Worm (Caenorhabditis elegans) whole organism, L2 larva: ENCODE measurements around the gene cnc-9.

Source experiments
- C34F6.9 ChIP-seq: fragments of 150-350 bp; optimal IDR thresholded peaks from 2 replicates; lab custom pipeline; 2014; ENCODE audit warnings: missing biosample characterization, missing genetic modification characterization
- F13H6.1 ChIP-seq: sonication (generic microtip); optimal IDR thresholded peaks from 2 replicates; lab custom pipeline; 2016; ENCODE audit warnings: missing genetic modification characterization, missing compliant biosample characterization
- R02D3.7 ChIP-seq: fragments of 150-350 bp; optimal IDR thresholded peaks from 2 replicates; lab custom pipeline; 2014; ENCODE audit warnings: missing biosample characterization, missing genetic modification characterization
- Y55F3AM.14 ChIP-seq: fragments of 200-800 bp; sonication (Bioruptor generic); optimal IDR thresholded peaks from 2 replicates; lab custom pipeline; 2018; ENCODE audit warnings: mild to moderate bottlenecking, missing genetic modification characterization, missing compliant biosample characterization
- ZK546.5 ChIP-seq: sonication (generic microtip); optimal IDR thresholded peaks from 2 replicates; lab custom pipeline; 2017; ENCODE audit warnings: missing biosample characterization, missing genetic modification characterization
- ama-1 ChIP-seq: fragments of 150-350 bp; optimal IDR thresholded peaks from 2 replicates; lab custom pipeline; 2018; ENCODE audit warnings: inconsistent platforms
- blmp-1 ChIP-seq: sonication (generic microtip); optimal IDR thresholded peaks from 2 replicates; lab custom pipeline; 2017; ENCODE audit warnings: missing genetic modification characterization, mild to moderate bottlenecking, missing compliant biosample characterization, antibody characterized with exemption, moderate library complexity; ENCODE audit not compliant: insufficient read depth
- ceh-16 ChIP-seq: fragments of 150-350 bp; optimal IDR thresholded peaks from 2 replicates; lab custom pipeline; 2014; ENCODE audit warnings: missing biosample characterization, missing genetic modification characterization
- crh-2 ChIP-seq: sonication (generic microtip); optimal IDR thresholded peaks from 2 replicates; lab custom pipeline; 2017; ENCODE audit warnings: missing biosample characterization, missing genetic modification characterization
- dmd-4 ChIP-seq: sonication (generic microtip); optimal IDR thresholded peaks from 2 replicates; lab custom pipeline; 2017; ENCODE audit warnings: missing biosample characterization, missing genetic modification characterization
- egl-27 ChIP-seq: sonication (generic microtip); optimal IDR thresholded peaks from 3 replicates; lab custom pipeline; 2017; ENCODE audit warnings: missing biosample characterization, missing genetic modification reagents, missing genetic modification characterization
- elt-1 ChIP-seq: fragments of 150-350 bp; optimal IDR thresholded peaks from 2 replicates; lab custom pipeline; 2014; ENCODE audit warnings: missing biosample characterization, missing genetic modification characterization
- elt-3 ChIP-seq: sonication (generic microtip); optimal IDR thresholded peaks from 2 replicates; lab custom pipeline; 2017; ENCODE audit warnings: missing biosample characterization, missing genetic modification characterization
- fos-1 ChIP-seq: fragments of 150-350 bp; optimal IDR thresholded peaks from 2 replicates; lab custom pipeline; 2014; ENCODE audit warnings: missing biosample characterization, missing genetic modification characterization
- gmeb-1 ChIP-seq: fragments of 150-350 bp; optimal IDR thresholded peaks from 2 replicates; lab custom pipeline; 2014; ENCODE audit warnings: missing biosample characterization, missing genetic modification characterization
- lin-13 ChIP-seq: fragments of 150-350 bp; optimal IDR thresholded peaks from 2 replicates; lab custom pipeline; 2014; ENCODE audit warnings: missing biosample characterization, missing genetic modification reagents, missing genetic modification characterization
- lin-39 ChIP-seq: fragments of 150-350 bp; optimal IDR thresholded peaks from 2 replicates; lab custom pipeline; 2014; ENCODE audit warnings: missing biosample characterization, missing genetic modification reagents, missing genetic modification characterization
- lsy-2 ChIP-seq, 2 experiments: fragments of 150-350 bp in 1 of 2; sonication (generic microtip) in 1 of 2; optimal IDR thresholded peaks; 2 replicates each; lab custom pipeline; 2014 to 2017; ENCODE audit warnings: missing biosample characterization in 2 of 2, missing genetic modification characterization in 2 of 2
- mbf-1 ChIP-seq: sonication (generic microtip); optimal IDR thresholded peaks from 2 replicates; lab custom pipeline; 2017; ENCODE audit warnings: missing biosample characterization, missing genetic modification characterization
- mdl-1 ChIP-seq, 2 experiments: fragments of 150-350 bp in 1 of 2; sonication (generic microtip) in 1 of 2; optimal IDR thresholded peaks; 2 replicates each; lab custom pipeline; 2017; ENCODE audit warnings: missing biosample characterization in 2 of 2, missing genetic modification characterization in 2 of 2
- nhr-12 ChIP-seq: fragments of 150-350 bp; optimal IDR thresholded peaks from 2 replicates; lab custom pipeline; 2014; ENCODE audit warnings: missing biosample characterization, missing genetic modification characterization
- nhr-129 ChIP-seq: fragments of 150-350 bp; optimal IDR thresholded peaks from 2 replicates; lab custom pipeline; 2014; ENCODE audit warnings: missing biosample characterization, missing genetic modification characterization
- nhr-21 ChIP-seq: fragments of 150-350 bp; optimal IDR thresholded peaks from 2 replicates; lab custom pipeline; 2014; ENCODE audit warnings: missing biosample characterization, missing genetic modification characterization
- nhr-23 ChIP-seq: fragments of 150-350 bp; optimal IDR thresholded peaks from 2 replicates; lab custom pipeline; 2014; ENCODE audit warnings: missing biosample characterization, missing genetic modification reagents, missing genetic modification characterization
- nhr-237 ChIP-seq: fragments of 150-350 bp; optimal IDR thresholded peaks from 2 replicates; lab custom pipeline; 2014; ENCODE audit warnings: missing biosample characterization, missing genetic modification characterization
- nhr-25 ChIP-seq: fragments of 150-350 bp; sonication (generic microtip); optimal IDR thresholded peaks from 3 replicates; lab custom pipeline; 2014; ENCODE audit warnings: missing biosample characterization, missing genetic modification characterization
- nhr-6 ChIP-seq: fragments of 150-350 bp; optimal IDR thresholded peaks from 2 replicates; lab custom pipeline; 2014; ENCODE audit warnings: missing biosample characterization, missing genetic modification characterization
- nhr-77 ChIP-seq: fragments of 150-350 bp; optimal IDR thresholded peaks from 2 replicates; lab custom pipeline; 2014; ENCODE audit warnings: missing biosample characterization, missing genetic modification characterization
- peb-1 ChIP-seq: fragments of 150-350 bp; optimal IDR thresholded peaks from 2 replicates; lab custom pipeline; 2014; ENCODE audit warnings: missing biosample characterization, missing genetic modification characterization
- sem-4 ChIP-seq: fragments of 150-350 bp; optimal IDR thresholded peaks from 2 replicates; lab custom pipeline; 2014; ENCODE audit warnings: missing biosample characterization, missing genetic modification reagents, missing genetic modification characterization
- skn-1 ChIP-seq: sonication (generic microtip); optimal IDR thresholded peaks from 2 replicates; lab custom pipeline; 2017; ENCODE audit warnings: missing biosample characterization, missing genetic modification characterization
- sma-3 ChIP-seq: sonication (generic microtip); optimal IDR thresholded peaks from 2 replicates; lab custom pipeline; 2016; ENCODE audit warnings: missing genetic modification reagents, missing genetic modification characterization, missing compliant biosample characterization
- sma-9 ChIP-seq, 2 experiments: fragments of 150-350 bp in 1 of 2; sonication (generic microtip) in 1 of 2; optimal IDR thresholded peaks; 2 replicates each; lab custom pipeline; 2014 to 2016; ENCODE audit warnings: missing genetic modification characterization in 2 of 2, mild to moderate bottlenecking in 1 of 2, missing biosample characterization in 1 of 2, missing compliant biosample characterization in 1 of 2, missing genetic modification reagents in 1 of 2, moderate library complexity in 1 of 2
- snpc-4 ChIP-seq: fragments of 150-350 bp; optimal IDR thresholded peaks from 2 replicates; lab custom pipeline; 2014; ENCODE audit warnings: missing biosample characterization, missing genetic modification characterization
- unc-39 ChIP-seq: fragments of 150-350 bp; optimal IDR thresholded peaks from 2 replicates; lab custom pipeline; 2014; ENCODE audit warnings: missing biosample characterization, missing genetic modification characterization
- unc-55 ChIP-seq: fragments of 150-350 bp; sonication (generic microtip); optimal IDR thresholded peaks from 3 replicates; lab custom pipeline; 2014; ENCODE audit warnings: missing biosample characterization, missing genetic modification reagents, missing genetic modification characterization
- unc-62 ChIP-seq: fragments of 150-350 bp; optimal IDR thresholded peaks from 2 replicates; lab custom pipeline; 2014; ENCODE audit warnings: missing biosample characterization, missing genetic modification reagents, missing genetic modification characterization
- zag-1 ChIP-seq: fragments of 150-350 bp; optimal IDR thresholded peaks from 2 replicates; lab custom pipeline; 2014; ENCODE audit warnings: missing biosample characterization, missing genetic modification characterization
- ztf-11 ChIP-seq: sonication (generic microtip); optimal IDR thresholded peaks from 2 replicates; lab custom pipeline; 2017; ENCODE audit warnings: missing biosample characterization, missing genetic modification characterization
- ztf-4 ChIP-seq: fragments of 150-350 bp; optimal IDR thresholded peaks from 2 replicates; lab custom pipeline; 2014; ENCODE audit warnings: missing biosample characterization, missing genetic modification characterization

Gene cnc-9

DNA sequence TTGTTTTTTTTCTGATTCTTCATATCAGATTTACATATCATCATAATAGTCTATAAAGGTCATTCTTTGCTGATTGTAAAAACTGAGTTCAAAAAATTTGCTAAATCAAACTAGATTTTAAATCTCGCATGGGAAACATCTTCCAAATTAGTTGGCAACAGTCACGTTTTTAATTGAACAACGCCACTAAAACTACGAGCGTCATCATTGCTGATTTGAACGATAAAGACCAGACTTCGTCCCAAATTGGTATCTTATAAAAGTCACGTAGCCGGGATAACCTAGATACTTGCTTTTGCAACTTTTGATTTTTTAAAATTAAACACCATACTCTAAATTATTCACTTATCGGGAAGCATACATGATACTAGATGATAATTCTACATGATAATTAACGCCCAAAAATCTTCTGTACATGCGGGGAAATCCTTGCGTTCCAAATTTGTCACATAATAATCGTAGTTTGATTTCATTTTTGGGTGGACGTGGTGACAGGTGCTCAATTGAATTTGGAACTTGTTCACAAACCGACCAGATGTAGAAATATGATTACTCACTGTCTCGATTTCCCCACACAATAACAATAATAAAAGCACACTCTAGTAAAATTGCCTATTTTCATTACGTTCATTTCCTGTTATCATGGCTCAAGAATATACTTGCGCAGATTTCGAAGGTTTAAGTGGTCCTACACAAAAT lies 17.2 kb upstream of the cnc-9 start, which contains the start of gene srw-67:
TSS of gene srw-67 (plus strand) at position 643 of the 699 bp plus-strand sequence.
- TF ChIP-seq Y55F3AM.14 (no peak), nhr-25 (tag; lab: Kevin White, UChicago) (peak; percentile 51)

- TF ChIP-seq skn-1 (tag; lab: Kevin White, UChicago) (no peak), unc-39 (tag; lab: Kevin White, UChicago) (no peak), sma-3 (GFP tag; lab: Kevin White, UChicago) (peak; percentile 1), snpc-4 (tag; lab: Kevin White, UChicago) (no peak), nhr-21 (tag; lab: Kevin White, UChicago) (peak; percentile 31)
These were observed 16.6 kb upstream of the cnc-9 start for ce11 chrV:7416569-7416968.

DNA sequence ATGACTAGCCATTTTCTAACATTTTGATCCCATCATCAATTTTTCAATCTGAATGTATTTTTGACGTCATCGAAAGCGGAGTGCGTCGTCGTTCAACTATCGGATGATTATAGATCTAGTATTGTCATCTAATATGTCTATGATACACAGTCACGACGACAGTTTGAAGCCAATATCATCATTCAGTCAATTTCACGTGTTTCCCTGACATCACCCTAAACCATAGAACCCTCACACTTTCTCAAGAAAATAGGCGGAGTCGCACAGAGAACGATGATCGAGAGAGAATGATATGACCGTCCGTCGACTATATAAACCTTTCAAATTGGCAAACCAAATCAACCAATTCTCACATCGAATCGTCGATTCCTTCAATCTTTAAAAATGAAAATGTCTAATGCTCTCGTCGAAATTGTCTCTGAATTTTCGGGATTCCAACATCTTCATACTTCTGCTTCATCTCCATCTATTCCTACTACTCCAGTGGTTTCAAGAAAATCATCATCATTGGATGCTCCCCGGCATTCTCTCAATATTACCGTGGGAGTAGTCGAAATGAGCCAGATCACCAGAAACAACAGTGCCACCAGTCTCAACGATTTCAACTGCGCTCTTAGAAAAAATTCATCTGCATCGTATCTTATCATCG lies 15.9 kb upstream of the cnc-9 start, which contains the start of gene F18E3.13:
TSS of gene F18E3.13 (plus strand) at position 385 of the 649 bp plus-strand sequence.
- TF ChIP-seq sem-4 (peak; percentile 48), blmp-1 (tag; lab: Kevin White, UChicago) (peak; percentile 94), sma-9 (GFP tag; optimal IDR thresholded peaks at IDR 0.05; lab: Kevin White, UChicago) (peak; percentile 95), sma-9 (tag; optimal IDR thresholded peaks at IDR 0.05; lab: Kevin White, UChicago) (no peak), mdl-1 (tag; optimal IDR thresholded peaks at IDR 0.05; lab: Kevin White, UChicago) (peak; percentile 7 to 63), dmd-4 (tag; lab: Kevin White, UChicago) (no peak), lin-39 (no peak), Y55F3AM.14 (peak; percentile 46), lsy-2 (tag; optimal IDR thresholded peaks at IDR 0.05; lab: Kevin White, UChicago) (peak in 1 of 2 experiments; percentile 25), sma-3 (GFP tag; lab: Kevin White, UChicago) (peak; percentile 94), lin-13 (no peak), ztf-4 (no peak), F13H6.1 (peak; percentile 35), ama-1 (peak; percentile 86), nhr-25 (tag; lab: Kevin White, UChicago) (peak; percentile 93), elt-1 (no peak), fos-1 (peak; percentile 21), egl-27 (peak; percentile 65), C34F6.9 (tag; lab: Kevin White, UChicago) (no peak), nhr-129 (tag; lab: Kevin White, UChicago) (peak; percentile 69), nhr-6 (peak; percentile 63), nhr-21 (tag; lab: Kevin White, UChicago) (peak; percentile 97)

DNA sequence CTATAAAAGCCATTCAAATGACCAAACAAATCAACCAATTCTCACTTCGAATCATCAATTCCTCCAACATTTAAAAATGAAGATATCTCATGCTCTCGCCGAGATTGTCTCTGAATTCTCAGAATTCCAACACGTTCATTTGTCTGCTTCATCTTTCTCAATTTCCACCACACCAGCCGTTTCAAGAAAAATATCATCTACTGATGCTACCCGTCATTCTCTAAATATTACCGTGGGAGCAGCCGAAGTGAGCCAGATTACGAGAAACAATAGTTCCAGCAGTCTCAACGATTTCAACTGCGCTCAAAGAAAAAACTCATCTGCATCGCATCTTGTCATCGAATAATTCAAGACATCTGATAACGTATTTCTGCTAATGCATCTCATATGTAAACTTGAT lies 14.9 kb upstream of the cnc-9 start, which contains the start of gene F18E3.12:
TSS of gene F18E3.12 (plus strand) at position 77 of the 400 bp plus-strand sequence.
- TF ChIP-seq gmeb-1 (tag; lab: Kevin White, UChicago) (no peak), ama-1 (peak; percentile 77), nhr-23 (tag; lab: Kevin White, UChicago) (no peak)

ce11 chrV:7413107-7413774 lies 13.2 kb upstream of the cnc-9 start, which contains the start of gene F18E3.11:
Gene F18E3.11, plus strand, starts transcription at chrV:7413482.
- TF ChIP-seq nhr-25 (tag; lab: Kevin White, UChicago) (peak; percentile 85), Y55F3AM.14 (no peak), elt-3 (tag; lab: Kevin White, UChicago) (no peak), unc-55 (GFP tag; lab: Kevin White, UChicago) (no peak), nhr-77 (no peak), ama-1 (peak; percentile 89), R02D3.7 (tag; lab: Kevin White, UChicago) (no peak), unc-39 (tag; lab: Kevin White, UChicago) (no peak), lin-39 (no peak), nhr-237 (tag; lab: Kevin White, UChicago) (no peak), skn-1 (tag; lab: Kevin White, UChicago) (no peak), unc-62 (no peak), ceh-16 (tag; lab: Kevin White, UChicago) (no peak), sem-4 (no peak), nhr-12 (tag; lab: Kevin White, UChicago) (no peak), lsy-2 (tag; optimal IDR thresholded peaks at IDR 0.05; lab: Kevin White, UChicago) (no peak), peb-1 (tag; lab: Kevin White, UChicago) (no peak), crh-2 (peak; percentile 9), F13H6.1 (no peak), ztf-11 (tag; lab: Kevin White, UChicago) (no peak), egl-27 (no peak), nhr-23 (tag; lab: Kevin White, UChicago) (no peak), lin-13 (no peak), zag-1 (no peak), nhr-21 (tag; lab: Kevin White, UChicago) (peak; percentile 80), ZK546.5 (tag; lab: Kevin White, UChicago) (no peak), nhr-6 (peak; percentile 6), mbf-1 (no peak)
